Worm (Caenorhabditis elegans) whole organism, L4/young adult: ENCODE results near the gene F33G12.6.

Experiments used
- dao-5 ChIP-seq: sonication (generic microtip); optimal IDR thresholded peaks from 2 replicates; lab custom pipeline; 2016; ENCODE audit warnings: missing genotype, missing genetic modification characterization, moderate library complexity, missing compliant biosample characterization
- him-1 ChIP-seq: sonication (generic microtip); optimal IDR thresholded peaks from 2 replicates; lab custom pipeline; 2016; ENCODE audit warnings: missing genotype, missing genetic modification reagents, missing genetic modification characterization, missing compliant biosample characterization

DNA sequence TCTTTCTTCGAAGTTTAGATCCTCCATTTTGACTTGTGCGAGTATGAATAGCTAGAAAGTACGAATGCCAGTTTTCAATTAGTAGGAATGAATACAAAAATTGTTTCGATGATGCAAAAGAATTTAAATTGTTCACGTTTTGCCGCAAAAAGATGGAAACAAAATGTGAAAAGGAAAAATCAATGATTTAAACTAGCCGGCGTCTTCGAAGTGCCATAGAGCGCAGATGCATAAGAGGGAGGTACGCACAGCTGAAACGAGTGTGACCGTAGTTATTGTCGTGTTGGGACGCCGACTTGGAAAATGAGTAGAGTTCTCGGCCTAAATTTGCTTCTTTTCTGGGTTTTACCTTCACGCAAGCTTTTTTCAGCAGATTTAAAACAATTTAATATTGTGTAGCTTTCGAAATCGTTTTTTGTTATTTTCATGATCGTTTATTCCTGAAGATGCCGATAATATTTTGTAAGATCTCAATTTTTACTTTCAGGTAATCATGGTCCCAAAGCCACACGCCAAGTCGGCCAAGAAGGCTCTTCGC, 5.5 kb downstream of the F33G12.6 start, which contains the start of the genes ify-1 and rpl-22:
- TF ChIP-seq him-1 (tag; lab: Kevin White, UChicago), result peak; percentile 76
- TF ChIP-seq dao-5 (tag; lab: Kevin White, UChicago), result no peak
